Worm (Caenorhabditis elegans): ENCODE data around the gene gcy-36.

The gcy-36 gene

ce11 chrX:15492759-15493158 is 13.9 kb downstream of the gcy-36 start:
- TF ChIP-seq nhr-6 (tag; optimal IDR thresholded peaks at IDR 0.05) (peak; percentile 50), zfp-2 (tag; optimal IDR thresholded peaks at IDR 0.05) (no peak), dmd-9 (GFP tag; IDR thresholded peaks at IDR 0.05) (peak; percentile 73; the same call in 1 of the 2 replicates), snpc-4 (tag; optimal IDR thresholded peaks at IDR 0.05) (no peak), vab-7 (GFP tag; IDR thresholded peaks at IDR 0.05) (no peak), hif-1 (tag; optimal IDR thresholded peaks at IDR 0.05) (peak in 1 of 2 experiments; percentile 55), attf-4 (tag; optimal IDR thresholded peaks at IDR 0.05) (no peak), dmd-6 (GFP tag; IDR thresholded peaks at IDR 0.05) (peak; percentile 92), daf-8 (GFP tag; IDR thresholded peaks at IDR 0.05) (no peak), tra-1 (GFP tag; IDR thresholded peaks at IDR 0.05) (no peak), nhr-11 (tag; optimal IDR thresholded peaks at IDR 0.05) (peak; percentile 62), lin-15B (tag; optimal IDR thresholded peaks at IDR 0.05) (no peak), ces-1 (GFP tag; optimal IDR thresholded peaks at IDR 0.05) (peak; percentile 12), arid-1 (GFP tag; conservative IDR thresholded peaks at IDR 0.05) (peak; percentile 75), set-16 (GFP tag; IDR thresholded peaks at IDR 0.05) (peak; percentile 50; the same call in 1 of the 2 replicates), fos-1 (tag; optimal IDR thresholded peaks at IDR 0.05) (no peak), unc-130 (GFP tag; optimal IDR thresholded peaks at IDR 0.05) (no peak), lim-7 (GFP tag; IDR thresholded peaks at IDR 0.05) (no peak), mdt-29 (GFP tag; IDR thresholded peaks at IDR 0.05) (peak; percentile 53; the same call in 1 of the 2 replicates), F37D6.2 (tag; optimal IDR thresholded peaks at IDR 0.05) (peak; percentile 80), mdl-1 (tag; optimal IDR thresholded peaks at IDR 0.05) (peak; percentile 37 to 86), jun-1 (tag; optimal IDR thresholded peaks at IDR 0.05) (no peak), saeg-2 (GFP tag; IDR thresholded peaks at IDR 0.05) (peak; percentile 84), madf-5 (GFP tag; IDR thresholded peaks at IDR 0.05) (no peak), gei-8 (GFP tag; optimal IDR thresholded peaks at IDR 0.05) (no peak), nhr-42 (GFP tag; IDR thresholded peaks at IDR 0.05) (peak; percentile 81; the same call in 1 of the 2 replicates), aly-2 (tag; optimal IDR thresholded peaks at IDR 0.05) (no peak), ZK546.5 (tag; optimal IDR thresholded peaks at IDR 0.05) (no peak), nhr-48 (tag; optimal IDR thresholded peaks at IDR 0.05) (peak; percentile 65), hlh-11 (tag; optimal IDR thresholded peaks at IDR 0.05) (peak; percentile 93), nhr-76 (tag; optimal IDR thresholded peaks at IDR 0.05) (no peak), pha-4 (GFP tag; IDR thresholded peaks at IDR 0.05) (peak; percentile 53; the same call in 1 of the 2 replicates), pha-4 (tag; optimal IDR thresholded peaks at IDR 0.05) (no peak), ctbp-1 (GFP tag; IDR thresholded peaks at IDR 0.05) (peak; percentile 80), nhr-237 (tag; optimal IDR thresholded peaks at IDR 0.05) (no peak), zip-11 (GFP tag; IDR thresholded peaks at IDR 0.05) (no peak), ceh-62 (tag; optimal IDR thresholded peaks at IDR 0.05) (no peak), dmd-8 (GFP tag; IDR thresholded peaks at IDR 0.05) (no peak), nhr-25 (tag; optimal IDR thresholded peaks at IDR 0.05; ENCODE audit: borderline replicate concordance, insufficient read depth) (peak; percentile 41), F49E8.2 (tag; optimal IDR thresholded peaks at IDR 0.05; ENCODE audit: borderline replicate concordance) (no peak), dve-1 (tag; optimal IDR thresholded peaks at IDR 0.05; ENCODE audit: insufficient read depth) (peak; percentile 94), ztf-7 (tag; optimal IDR thresholded peaks at IDR 0.05) (peak; percentile 26), tag-97 (GFP tag; IDR thresholded peaks at IDR 0.05) (no peak), lin-1 (GFP tag; IDR thresholded peaks at IDR 0.05) (peak; percentile 57; the same call in 1 of the 2 replicates), daf-12 (tag; optimal IDR thresholded peaks at IDR 0.05) (no peak), daf-16 (GFP tag; optimal IDR thresholded peaks at IDR 0.05) (peak in 1 of 2 experiments; percentile 59), daf-16 (tag; optimal IDR thresholded peaks at IDR 0.05) (peak; percentile 35), nhr-10 (tag; optimal IDR thresholded peaks at IDR 0.05) (no peak), duxl-1 (tag; optimal IDR thresholded peaks at IDR 0.05; ENCODE audit: poor library complexity) (peak; percentile 61), F44E2.7 (GFP tag; IDR thresholded peaks at IDR 0.05) (no peak), pqm-1 (tag; optimal IDR thresholded peaks at IDR 0.05) (peak; percentile 16), egl-27 (tag; optimal IDR thresholded peaks at IDR 0.05) (no peak), aha-1 (tag) (peak; percentile 99)
